Fruit fly (Drosophila melanogaster) whole organism, embryonic: ENCODE data around the gene Rbm13.
A peak's percentile ranks its signal among the peaks of the same experiment; 100 is the strongest.

Experiments
- Adf1 ChIP-seq: fragments of 200-800 bp; sonication (Bioruptor generic); IDR thresholded peaks from 2 replicates; pipeline ENCODE4 v1.3.6; 2022; ENCODE audit warnings: missing biosample characterization, missing genetic modification characterization
- Asciz ChIP-seq: fragments of 200-800 bp; sonication (Bioruptor generic); optimal IDR thresholded peaks from 2 replicates; lab custom pipeline; 2017; ENCODE audit warnings: missing biosample characterization, mild to moderate bottlenecking, missing genetic modification characterization, missing genetic modification reagents
- B-H1 ChIP-seq: fragments of 200-800 bp; sonication (Bioruptor generic); IDR thresholded peaks from 3 replicates; pipeline ENCODE4 v1.3.6; 2022; ENCODE audit warnings: missing biosample characterization, missing genetic modification characterization
- CG10543 ChIP-seq: fragments of 200-800 bp; sonication (Bioruptor generic); optimal IDR thresholded peaks from 3 replicates; lab custom pipeline; 2017; ENCODE audit warnings: missing biosample characterization, mild to moderate bottlenecking, missing genetic modification characterization, moderate library complexity
- CG10654 ChIP-seq: fragments of 200-800 bp; sonication (Bioruptor generic); optimal IDR thresholded peaks from 2 replicates; lab custom pipeline; 2016; ENCODE audit warnings: missing biosample characterization, missing genetic modification characterization
- CG11093 ChIP-seq: fragments of 200-800 bp; sonication (Bioruptor generic); IDR thresholded peaks from 3 replicates; pipeline ENCODE4 v1.3.6; 2022; ENCODE audit warnings: missing biosample characterization, missing genetic modification characterization
- CG12744 ChIP-seq: fragments of 200-800 bp; sonication (Bioruptor generic); optimal IDR thresholded peaks from 2 replicates; lab custom pipeline; 2016; ENCODE audit warnings: missing biosample characterization, missing genetic modification characterization
- CG13287 ChIP-seq: fragments of 200-800 bp; sonication (Bioruptor generic); IDR thresholded peaks from 2 replicates; pipeline ENCODE4 v1.3.6; 2022; ENCODE audit warnings: missing biosample characterization, missing genetic modification characterization; ENCODE audit not compliant: partially characterized antibody
- CG15269 ChIP-seq: fragments of 200-800 bp; sonication (Bioruptor generic); optimal IDR thresholded peaks from 2 replicates; lab custom pipeline; 2018; ENCODE audit warnings: missing biosample characterization, mild to moderate bottlenecking, missing genetic modification characterization, moderate library complexity
- CG1603 ChIP-seq: fragments of 200-800 bp; sonication (Bioruptor generic); optimal IDR thresholded peaks from 2 replicates; lab custom pipeline; 2019; ENCODE audit warnings: missing biosample characterization, mild to moderate bottlenecking, missing genetic modification characterization, moderate library complexity
- CG17912 ChIP-seq: fragments of 200-800 bp; sonication (Bioruptor generic); optimal IDR thresholded peaks from 2 replicates; lab custom pipeline; 2018; ENCODE audit warnings: missing biosample characterization, mild to moderate bottlenecking, missing genetic modification characterization
- CG18619 ChIP-seq: fragments of 200-800 bp; sonication (Bioruptor generic); optimal IDR thresholded peaks from 3 replicates; lab custom pipeline; 2017; ENCODE audit warnings: missing biosample characterization, mild to moderate bottlenecking, missing genetic modification characterization
- CG2116 ChIP-seq: fragments of 200-800 bp; sonication (Bioruptor generic); optimal IDR thresholded peaks from 3 replicates; lab custom pipeline; 2018; ENCODE audit warnings: missing biosample characterization, mild to moderate bottlenecking, missing genetic modification characterization
- CG2712 ChIP-seq: fragments of 200-800 bp; optimal IDR thresholded peaks from 3 replicates; lab custom pipeline; 2019; ENCODE audit warnings: missing biosample characterization, mild to moderate bottlenecking, missing genetic modification characterization, moderate library complexity
- CG2889 ChIP-seq: fragments of 200-800 bp; sonication (Bioruptor generic); IDR thresholded peaks from 3 replicates; pipeline ENCODE4 v1.3.6; 2022; ENCODE audit warnings: missing biosample characterization, missing genetic modification characterization
- CG30020 ChIP-seq: fragments of 200-800 bp; optimal IDR thresholded peaks from 2 replicates; lab custom pipeline; 2019; ENCODE audit warnings: missing biosample characterization, mild to moderate bottlenecking, missing genetic modification characterization, moderate library complexity
- CG33213 ChIP-seq: fragments of 200-800 bp; sonication (Bioruptor generic); optimal IDR thresholded peaks from 3 replicates; lab custom pipeline; 2016; ENCODE audit warnings: missing biosample characterization, missing genetic modification characterization
- CG7372 ChIP-seq: fragments of 200-800 bp; sonication (Bioruptor generic); IDR thresholded peaks from 2 replicates; pipeline ENCODE4 v1.3.6; 2022; ENCODE audit warnings: missing biosample characterization, missing genetic modification characterization
- CG7963 ChIP-seq: fragments of 200-800 bp; sonication (Bioruptor generic); IDR thresholded peaks from 3 replicates; pipeline ENCODE4 v1.3.6; 2022; ENCODE audit warnings: missing biosample characterization, missing genetic modification characterization; ENCODE audit not compliant: partially characterized antibody
- CG8765 ChIP-seq: fragments of 200-800 bp; sonication (Bioruptor generic); IDR thresholded peaks from 2 replicates; pipeline ENCODE4 v1.3.6; 2022; ENCODE audit warnings: missing biosample characterization, missing genetic modification characterization
- CG9797 ChIP-seq: fragments of 200-800 bp; sonication (Bioruptor generic); optimal IDR thresholded peaks from 3 replicates; lab custom pipeline; 2018; ENCODE audit warnings: missing biosample characterization, mild to moderate bottlenecking, missing genetic modification characterization
- CG9876 ChIP-seq: fragments of 200-800 bp; sonication (Bioruptor generic); optimal IDR thresholded peaks from 2 replicates; lab custom pipeline; 2016; ENCODE audit warnings: missing biosample characterization, missing genetic modification characterization
- Dad ChIP-seq: fragments of 200-800 bp; sonication (Bioruptor generic); optimal IDR thresholded peaks from 3 replicates; lab custom pipeline; 2016; ENCODE audit warnings: missing biosample characterization, missing genetic modification characterization
- Doc3 ChIP-seq: fragments of 200-800 bp; sonication (Bioruptor generic); IDR thresholded peaks from 3 replicates; pipeline ENCODE4 v1.3.6; 2022; ENCODE audit warnings: missing biosample characterization, missing genetic modification characterization; ENCODE audit not compliant: partially characterized antibody
- Eip74EF ChIP-seq, 2 experiments: fragments of 200-800 bp in 1 of 2; fragments of >200 bp in 1 of 2; sonication (Bioruptor generic) in 1 of 2; optimal IDR thresholded peaks; 2 replicates each; lab custom pipeline; 2017 to 2019; ENCODE audit warnings: missing biosample characterization in 2 of 2, missing genetic modification characterization in 2 of 2, mild to moderate bottlenecking in 1 of 2, moderate library complexity in 1 of 2
- Ets97D ChIP-seq: fragments of 200-800 bp; sonication (Bioruptor generic); optimal IDR thresholded peaks from 3 replicates; lab custom pipeline; 2016; ENCODE audit warnings: missing biosample characterization, missing genetic modification characterization
- HHEX ChIP-seq: fragments of 200-800 bp; sonication (Bioruptor generic); optimal IDR thresholded peaks from 3 replicates; lab custom pipeline; 2017; ENCODE audit warnings: missing biosample characterization, mild to moderate bottlenecking, missing genetic modification characterization, missing genetic modification reagents
- Lpt ChIP-seq: fragments of >200 bp; optimal IDR thresholded peaks from 2 replicates; lab custom pipeline; 2018; ENCODE audit warnings: missing biosample characterization, missing genetic modification characterization
- NC2β ChIP-seq: fragments of 200-800 bp; sonication (Bioruptor generic); optimal IDR thresholded peaks from 2 replicates; lab custom pipeline; 2016; ENCODE audit warnings: missing biosample characterization, missing genetic modification characterization
- Oaz ChIP-seq: fragments of 200-800 bp; sonication (Bioruptor generic); IDR thresholded peaks from 2 replicates; pipeline ENCODE4 v1.3.6; 2022; ENCODE audit warnings: missing biosample characterization, missing genetic modification characterization
- TFAM ChIP-seq: fragments of 200-800 bp; sonication (Bioruptor generic); optimal IDR thresholded peaks from 2 replicates; lab custom pipeline; 2017; ENCODE audit warnings: missing biosample characterization, missing genetic modification characterization, inconsistent platforms
- amos ChIP-seq: fragments of 200-800 bp; sonication (Bioruptor generic); IDR thresholded peaks from 2 replicates; pipeline ENCODE4 v1.3.6; 2022; ENCODE audit warnings: missing biosample characterization, missing genetic modification characterization; ENCODE audit not compliant: partially characterized antibody
- bsh ChIP-seq, 2 experiments: fragments of 200-800 bp; sonication (Bioruptor generic); optimal IDR thresholded peaks; 2 replicates each; lab custom pipeline; 2017 to 2018; ENCODE audit warnings: mild to moderate bottlenecking in 2 of 2, missing biosample characterization in 2 of 2, missing genetic modification characterization in 2 of 2, moderate library complexity in 1 of 2
- croc ChIP-seq: fragments of 200-800 bp; sonication (Bioruptor generic); conservative IDR thresholded peaks from 3 replicates; pipeline ENCODE4 v1.3.6; 2022; ENCODE audit warnings: missing biosample characterization, missing genetic modification characterization
- gt ChIP-seq: fragments of 200-800 bp; sonication (Bioruptor generic); IDR thresholded peaks from 2 replicates; pipeline ENCODE4 v1.3.6; 2022; ENCODE audit warnings: missing biosample characterization, missing genetic modification characterization
- lola ChIP-seq, 3 experiments: fragments of >200 bp in 2 of 3; fragments of 200-800 bp in 1 of 3; sonication (Bioruptor generic) in 1 of 3; optimal IDR thresholded peaks; 2 replicates each; lab custom pipeline; 2017 to 2019; ENCODE audit warnings: missing biosample characterization in 3 of 3, missing genetic modification characterization in 3 of 3, mild to moderate bottlenecking in 1 of 3, moderate library complexity in 1 of 3
- nerfin-1 ChIP-seq: fragments of 200-800 bp; sonication (Bioruptor generic); optimal IDR thresholded peaks from 3 replicates; lab custom pipeline; 2019; ENCODE audit warnings: missing biosample characterization, mild to moderate bottlenecking, missing genetic modification characterization, moderate library complexity
- pnt ChIP-seq: fragments of 200-800 bp; sonication (Bioruptor generic); optimal IDR thresholded peaks from 3 replicates; lab custom pipeline; 2016; ENCODE audit warnings: missing biosample characterization, missing genetic modification characterization
- pros ChIP-seq: fragments of 200-800 bp; sonication (Bioruptor generic); optimal IDR thresholded peaks from 3 replicates; lab custom pipeline; 2019; ENCODE audit warnings: missing biosample characterization, mild to moderate bottlenecking, missing genetic modification characterization, moderate library complexity
- ranshi ChIP-seq: fragments of 200-800 bp; sonication (Bioruptor generic); IDR thresholded peaks from 2 replicates; pipeline ENCODE4 v1.3.6; 2022; ENCODE audit warnings: missing biosample characterization, missing genetic modification characterization
- row ChIP-seq: fragments of 200-800 bp; sonication (Bioruptor generic); IDR thresholded peaks from 3 replicates; pipeline ENCODE4 v1.3.6; 2022; ENCODE audit warnings: missing biosample characterization, missing genetic modification characterization
- sc ChIP-seq, 3 experiments: fragments of >200 bp in 2 of 3; fragments of 200-800 bp in 1 of 3; sonication (Bioruptor generic) in 1 of 3; optimal IDR thresholded peaks; 2 replicates in 2 of 3; 3 replicates in 1 of 3; lab custom pipeline; 2017; ENCODE audit warnings: mild to moderate bottlenecking in 1 of 3, missing biosample characterization in 1 of 3, missing genetic modification characterization in 1 of 3, missing genetic modification reagents in 1 of 3
- sens ChIP-seq: fragments of 200-800 bp; sonication (Bioruptor generic); peaks from one replicate; lab custom pipeline; 2016; ENCODE audit warnings: missing biosample characterization, missing genetic modification characterization
- sqz ChIP-seq: fragments of 200-800 bp; sonication (Bioruptor generic); optimal IDR thresholded peaks from 3 replicates; lab custom pipeline; 2018; ENCODE audit warnings: missing biosample characterization, mild to moderate bottlenecking, missing genetic modification characterization
- twi ChIP-seq: fragments of 200-800 bp; optimal IDR thresholded peaks from 2 replicates; lab custom pipeline; 2019; ENCODE audit warnings: missing biosample characterization, mild to moderate bottlenecking, missing genetic modification characterization, moderate library complexity
- unpg ChIP-seq: fragments of 200-800 bp; sonication (Bioruptor generic); optimal IDR thresholded peaks from 3 replicates; lab custom pipeline; 2018; ENCODE audit warnings: missing biosample characterization, mild to moderate bottlenecking, missing genetic modification characterization, moderate library complexity
- wdn ChIP-seq: fragments of 200-800 bp; sonication (Bioruptor generic); IDR thresholded peaks from 2 replicates; pipeline ENCODE4 v1.3.6; 2022; ENCODE audit warnings: missing biosample characterization, missing genetic modification characterization
- zen2 ChIP-seq: fragments of 200-800 bp; sonication (Bioruptor generic); IDR thresholded peaks from 3 replicates; pipeline ENCODE4 v1.3.6; 2022; ENCODE audit warnings: missing biosample characterization, missing genetic modification characterization; ENCODE audit not compliant: partially characterized antibody
- zfh2 ChIP-seq: fragments of 200-800 bp; sonication (Bioruptor generic); optimal IDR thresholded peaks from 2 replicates; lab custom pipeline; 2016; ENCODE audit warnings: missing biosample characterization, missing genetic modification characterization

Rbm13 gene

DNA sequence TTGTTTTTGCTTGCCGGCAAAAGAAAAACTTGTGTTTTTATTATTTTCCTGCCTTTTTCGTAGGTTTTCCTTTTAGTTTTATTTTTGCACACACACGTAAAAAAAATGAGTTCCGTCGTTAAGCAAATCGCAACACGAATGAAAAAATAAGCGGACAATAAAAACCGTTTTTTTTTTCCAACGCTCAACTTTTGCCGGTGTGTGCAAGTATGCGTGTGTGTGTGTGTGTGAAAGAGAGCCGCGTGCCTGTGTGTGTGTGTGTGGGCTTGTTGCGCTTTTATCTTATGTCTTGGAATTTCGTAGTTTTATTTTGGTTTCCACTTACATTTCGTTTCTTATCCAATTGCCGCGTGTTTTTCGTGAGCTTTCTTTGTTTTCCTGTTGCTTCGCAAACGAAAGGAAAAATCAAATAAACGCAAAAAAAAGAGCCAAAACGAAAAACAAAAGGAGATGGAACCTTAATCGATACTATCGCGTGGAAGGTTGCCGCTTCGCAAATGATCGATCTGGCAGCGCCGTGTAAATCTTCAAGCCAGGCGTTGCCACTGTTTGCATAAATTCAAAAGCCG is 3.6 kb upstream of the Rbm13 start, which contains the start of gene Moe (continued):
- TF ChIP-seq zen2 (GFP tag; lab: Robert Waterston, UW) (peak; percentile 51; the same call in 1 of the 3 replicates), nerfin-1 (tag; lab: Kevin White, UChicago) (peak; percentile 96), CG11093 (GFP tag; lab: Robert Waterston, UW) (no peak), bsh (GFP tag; optimal IDR thresholded peaks at IDR 0.05; lab: Kevin White, UChicago) (peak in 1 of 2 experiments; percentile 78), CG13287 (GFP tag; lab: Robert Waterston, UW) (peak; percentile 84), unpg (no peak), croc (GFP tag; lab: Robert Waterston, UW) (no peak), twi (tag; lab: Kevin White, UChicago) (no peak), row (GFP tag; lab: Robert Waterston, UW) (peak; percentile 75), wdn (GFP tag; lab: Robert Waterston, UW) (no peak), CG18619 (GFP tag; lab: Kevin White, UChicago) (no peak), Oaz (GFP tag; lab: Robert Waterston, UW) (no peak), Eip74EF (GFP tag; optimal IDR thresholded peaks at IDR 0.05; lab: Kevin White, UChicago) (no peak), Asciz (GFP tag; lab: Kevin White, UChicago) (no peak), pnt (GFP tag; lab: Kevin White, UChicago) (peak; percentile 39), CG33213 (peak; percentile 49), amos (GFP tag; lab: Robert Waterston, UW) (peak; percentile 88; the same call in 1 of the 2 replicates), sc (optimal IDR thresholded peaks at IDR 0.05; lab: Kevin White, UChicago) (no peak), sc (GFP tag; optimal IDR thresholded peaks at IDR 0.05; lab: Kevin White, UChicago) (no peak), CG2712 (peak; percentile 51), sqz (GFP tag; lab: Kevin White, UChicago) (peak; percentile 86), CG1603 (tag; lab: Kevin White, UChicago) (peak; percentile 55), Ets97D (GFP tag; lab: Kevin White, UChicago) (peak; percentile 81), CG15269 (tag; lab: Kevin White, UChicago) (peak; percentile 36), gt (GFP tag; lab: Robert Waterston, UW) (no peak), pros (no peak), CG2889 (no peak), Doc3 (GFP tag; lab: Robert Waterston, UW) (peak; percentile 75), TFAM (GFP tag; lab: Kevin White, UChicago) (no peak), CG8765 (GFP tag; lab: Robert Waterston, UW) (peak; percentile 19; the same call in 1 of the 2 replicates), CG9797 (GFP tag; lab: Kevin White, UChicago) (peak; percentile 44), CG12744 (no peak), ranshi (GFP tag; lab: Robert Waterston, UW) (no peak; the same call in 1 of the 2 replicates), CG30020 (tag; lab: Kevin White, UChicago) (peak; percentile 27), HHEX (GFP tag; lab: Kevin White, UChicago) (no peak), CG10654 (GFP tag; lab: Kevin White, UChicago) (peak; percentile 44), B-H1 (GFP tag; lab: Robert Waterston, UW) (no peak), NC2β (GFP tag; lab: Kevin White, UChicago) (peak; percentile 26), Lpt (GFP tag; lab: Kevin White, UChicago) (no peak), CG9876 (peak; percentile 36), sens (peak; percentile 82), Dad (peak; percentile 17), lola (GFP tag; optimal IDR thresholded peaks at IDR 0.05; lab: Kevin White, UChicago) (no peak), CG7963 (peak; percentile 61; the same call in 1 of the 3 replicates), CG2116 (peak; percentile 25), Adf1 (GFP tag; lab: Robert Waterston, UW) (no peak), CG10543 (GFP tag; lab: Kevin White, UChicago) (peak; percentile 55), CG17912 (no peak), CG7372 (GFP tag; lab: Robert Waterston, UW) (no peak), zfh2 (GFP tag; lab: Kevin White, UChicago) (peak; percentile 79)
